Worm (Caenorhabditis elegans) whole organism, L1 larva: ENCODE data around the gene F23D12.10.

ENCODE experiments used
- efl-1 ChIP-seq, 4 experiments: fragments of 150-350 bp; optimal IDR thresholded peaks in 3 of 4; peaks in 1 of 4; 1 replicate in 1 of 4; 2 replicates in 3 of 4; lab custom pipeline; 2014; ENCODE audit warnings: missing biosample characterization in 2 of 4, missing genetic modification characterization in 2 of 4, missing genetic modification reagents in 2 of 4
- ets-5 ChIP-seq: fragments of 200-800 bp; sonication (Bioruptor generic); IDR thresholded peaks from 2 replicates; pipeline ENCODE4 v1.3.6; 2022; ENCODE audit warnings: missing genetic modification characterization, missing compliant biosample characterization
- lin-39 ChIP-seq: fragments of 150-350 bp; optimal IDR thresholded peaks from 2 replicates; lab custom pipeline; 2014; ENCODE audit warnings: missing biosample characterization, missing genetic modification reagents, missing genetic modification characterization
- nhr-76 ChIP-seq: sonication (generic microtip); optimal IDR thresholded peaks from 2 replicates; lab custom pipeline; 2017; ENCODE audit warnings: missing biosample characterization, missing genetic modification characterization
- pag-3 ChIP-seq: sonication (generic microtip); optimal IDR thresholded peaks from 2 replicates; lab custom pipeline; 2017; ENCODE audit warnings: missing genetic modification characterization, mild to moderate bottlenecking, missing compliant biosample characterization, antibody characterized with exemption, borderline replicate concordance; ENCODE audit not compliant: insufficient read depth

DNA sequence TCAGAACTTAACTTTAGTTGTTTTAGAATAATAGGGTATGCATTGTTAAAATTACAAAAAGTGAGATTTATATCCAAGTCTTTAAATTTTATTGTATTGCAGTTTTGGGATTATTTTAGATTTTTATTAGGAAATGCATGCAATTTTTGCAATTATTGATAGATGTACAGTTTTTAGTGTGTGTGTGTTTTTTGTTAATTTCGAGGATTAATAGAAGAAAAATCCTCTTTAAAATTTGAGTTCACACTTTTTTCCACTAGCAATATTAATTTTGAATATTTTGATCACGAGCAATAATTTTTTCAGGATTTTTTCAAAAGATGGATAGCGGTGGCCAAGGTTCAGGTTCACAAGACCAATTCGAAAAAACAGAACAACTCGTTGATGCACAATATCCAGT is 32.4 kb upstream of the F23D12.10 start, which contains the start of gene jmjd-3.2:
- TF ChIP-seq lin-39 (tag; lab: Kevin White, UChicago): no peak
- no peak for TF ChIP-seq nhr-76 (tag; lab: Kevin White, UChicago)
- no peak for TF ChIP-seq efl-1 (optimal IDR thresholded peaks at IDR 0.05; lab: Kevin White, UChicago)
- TF ChIP-seq efl-1 (GFP tag; optimal IDR thresholded peaks at IDR 0.05 in 1 of 2; lab: Kevin White, UChicago): no peak
- TF ChIP-seq ets-5: no peak
- TF ChIP-seq pag-3 (tag; lab: Kevin White, UChicago): no peak
